Worm (Caenorhabditis elegans): ENCODE measurements around the gene F16G10.14.

ce11 chrII:2353012-2353411, 45.8 kb downstream of the F16G10.14 start, which contains the start of gene F43C11.3:
- TF ChIP-seq elt-2 (tag; optimal IDR thresholded peaks at IDR 0.05) (no peak), nhr-76 (tag; optimal IDR thresholded peaks at IDR 0.05) (no peak), ceh-82 (tag; optimal IDR thresholded peaks at IDR 0.05) (no peak), snpc-4 (tag; optimal IDR thresholded peaks at IDR 0.05) (no peak), nhr-237 (tag; optimal IDR thresholded peaks at IDR 0.05) (no peak), tbx-2 (tag; optimal IDR thresholded peaks at IDR 0.05) (no peak), R02D3.7 (tag; optimal IDR thresholded peaks at IDR 0.05) (no peak), ama-1 (optimal IDR thresholded peaks at IDR 0.05) (no peak)
